Worm (Caenorhabditis elegans) whole organism, L4 larva: Measurements from ENCODE around the gene W06A7.4.
A peak's percentile ranks its signal among the peaks of the same experiment; 100 is the strongest.

Experiments used
- F10B5.3 ChIP-seq: sonication (generic microtip); optimal IDR thresholded peaks from 2 replicates; lab custom pipeline; 2016; ENCODE audit warnings: mild to moderate bottlenecking, missing genetic modification characterization, missing compliant biosample characterization
- T20F7.1 ChIP-seq: fragments of 200-800 bp; sonication (Bioruptor generic); optimal IDR thresholded peaks from 2 replicates; lab custom pipeline; 2018; ENCODE audit warnings: mild to moderate bottlenecking, missing genetic modification characterization, missing compliant biosample characterization
- T26A8.4 ChIP-seq: fragments of 200-800 bp; sonication (Bioruptor generic); IDR thresholded peaks from 2 replicates; pipeline ENCODE4 v1.3.6; 2022; ENCODE audit warnings: missing genetic modification characterization, missing compliant biosample characterization
- Y48G9A.11 ChIP-seq: fragments of 200-800 bp; sonication (Bioruptor generic); IDR thresholded peaks from 2 replicates; pipeline ENCODE4 v1.3.6; 2022; ENCODE audit warnings: missing genetic modification reagents, missing genetic modification characterization, missing compliant biosample characterization
- ZK337.2 ChIP-seq: fragments of 200-800 bp; sonication (Bioruptor generic); IDR thresholded peaks from 2 replicates; pipeline ENCODE4 v1.3.6; 2022; ENCODE audit warnings: missing genetic modification reagents, missing genetic modification characterization, missing compliant biosample characterization
- aha-1 ChIP-seq: fragments of 150-350 bp; peaks from one replicate; lab custom pipeline; 2014; ENCODE audit warnings: missing biosample characterization, missing genetic modification characterization
- aly-2 ChIP-seq: sonication (generic microtip); optimal IDR thresholded peaks from 2 replicates; lab custom pipeline; 2018; ENCODE audit warnings: missing biosample characterization, missing genetic modification characterization
- ama-1 ChIP-seq: fragments of 150-350 bp; optimal IDR thresholded peaks from 2 replicates; lab custom pipeline; 2014; ENCODE audit warnings: inconsistent platforms, mixed read lengths
- arid-1 ChIP-seq: fragments of 200-800 bp; sonication (Bioruptor generic); conservative IDR thresholded peaks from 2 replicates; pipeline ENCODE4 v1.3.6; 2022; ENCODE audit warnings: missing genetic modification reagents, missing genetic modification characterization, missing compliant biosample characterization
- ceh-20 ChIP-seq: fragments of 200-800 bp; sonication (Bioruptor generic); IDR thresholded peaks from 2 replicates; pipeline ENCODE4 v1.3.6; 2022; ENCODE audit warnings: missing genetic modification reagents, missing genetic modification characterization, missing compliant biosample characterization
- ceh-28 ChIP-seq: fragments of 150-350 bp; optimal IDR thresholded peaks from 2 replicates; lab custom pipeline; 2014; ENCODE audit warnings: missing biosample characterization, missing genetic modification reagents, missing genetic modification characterization
- ceh-82 ChIP-seq: sonication (generic microtip); optimal IDR thresholded peaks from 2 replicates; lab custom pipeline; 2017; ENCODE audit warnings: missing biosample characterization, missing genetic modification characterization
- ctbp-1 ChIP-seq: fragments of 200-800 bp; sonication (Bioruptor generic); IDR thresholded peaks from 2 replicates; pipeline ENCODE4 v1.3.6; 2022; ENCODE audit warnings: missing genetic modification reagents, missing genetic modification characterization, missing compliant biosample characterization
- daf-16 ChIP-seq, 3 experiments: sonication (generic microtip); optimal IDR thresholded peaks; 2 replicates each; lab custom pipeline; 2016 to 2017; ENCODE audit warnings: missing genetic modification characterization in 3 of 3, missing genetic modification reagents in 3 of 3, mild to moderate bottlenecking in 2 of 3, missing compliant biosample characterization in 2 of 3, missing biosample characterization in 1 of 3, moderate library complexity in 1 of 3
- daf-19 ChIP-seq: fragments of 200-800 bp; sonication (Bioruptor generic); conservative IDR thresholded peaks from 2 replicates; pipeline ENCODE4 v1.3.6; 2022; ENCODE audit warnings: missing genetic modification characterization, missing compliant biosample characterization
- dmd-8 ChIP-seq: fragments of 200-800 bp; sonication (Bioruptor generic); IDR thresholded peaks from 2 replicates; pipeline ENCODE4 v1.3.6; 2022; ENCODE audit warnings: missing genetic modification characterization, missing compliant biosample characterization
- dve-1 ChIP-seq: sonication (generic microtip); optimal IDR thresholded peaks from 2 replicates; lab custom pipeline; 2017; ENCODE audit warnings: antibody characterized with exemption, mild to moderate bottlenecking, missing genetic modification characterization, missing compliant biosample characterization; ENCODE audit not compliant: insufficient read depth
- egl-27 ChIP-seq: sonication (generic microtip); optimal IDR thresholded peaks from 3 replicates; lab custom pipeline; 2017; ENCODE audit warnings: missing biosample characterization, missing genetic modification reagents, missing genetic modification characterization
- egl-43 ChIP-seq: fragments of 200-800 bp; sonication (Bioruptor generic); IDR thresholded peaks from 2 replicates; pipeline ENCODE4 v1.3.6; 2022; ENCODE audit warnings: missing genetic modification reagents, missing genetic modification characterization, missing compliant biosample characterization
- fkh-10 ChIP-seq: fragments of 150-350 bp; optimal IDR thresholded peaks from 2 replicates; lab custom pipeline; 2014; ENCODE audit warnings: missing biosample characterization, missing genetic modification reagents, missing genetic modification characterization
- gei-8 ChIP-seq: fragments of 200-800 bp; sonication (Bioruptor generic); optimal IDR thresholded peaks from 2 replicates; lab custom pipeline; 2018; ENCODE audit warnings: mild to moderate bottlenecking, missing genetic modification characterization, missing compliant biosample characterization
- hif-1 ChIP-seq, 2 experiments: sonication (generic microtip); optimal IDR thresholded peaks; 2 replicates each; lab custom pipeline; 2016 to 2017; ENCODE audit warnings: missing compliant biosample characterization in 2 of 2, missing genetic modification characterization in 2 of 2, missing genetic modification reagents in 2 of 2, missing genotype in 2 of 2, mild to moderate bottlenecking in 1 of 2
- lin-13 ChIP-seq: fragments of 150-350 bp; optimal IDR thresholded peaks from 2 replicates; lab custom pipeline; 2014; ENCODE audit warnings: missing biosample characterization, missing genetic modification reagents, missing genetic modification characterization
- lin-29 ChIP-seq: fragments of 200-800 bp; sonication (Bioruptor generic); IDR thresholded peaks from 2 replicates; pipeline ENCODE4 v1.3.6; 2022; ENCODE audit warnings: missing genetic modification reagents, missing genetic modification characterization, missing compliant biosample characterization
- lin-38 ChIP-seq: fragments of 200-800 bp; sonication (Bioruptor generic); IDR thresholded peaks from 2 replicates; pipeline ENCODE4 v1.3.6; 2022; ENCODE audit warnings: missing genetic modification reagents, missing genetic modification characterization, missing compliant biosample characterization
- lin-39 ChIP-seq: fragments of 150-350 bp; optimal IDR thresholded peaks from 2 replicates; lab custom pipeline; 2014; ENCODE audit warnings: missing biosample characterization, missing genetic modification reagents, missing genetic modification characterization
- mdl-1 ChIP-seq, 2 experiments: fragments of 150-350 bp in 1 of 2; sonication (generic microtip) in 1 of 2; optimal IDR thresholded peaks; 2 replicates each; lab custom pipeline; 2014 to 2017; ENCODE audit warnings: missing biosample characterization in 2 of 2, missing genetic modification characterization in 2 of 2
- mdt-29 ChIP-seq: fragments of 200-800 bp; sonication (Bioruptor generic); IDR thresholded peaks from 2 replicates; pipeline ENCODE4 v1.3.6; 2022; ENCODE audit warnings: missing genetic modification reagents, missing genetic modification characterization, missing compliant biosample characterization
- mep-1 ChIP-seq: fragments of 150-350 bp; sonication (generic microtip); optimal IDR thresholded peaks from 3 replicates; lab custom pipeline; 2014; ENCODE audit warnings: missing biosample characterization, missing genetic modification characterization
- mes-2 ChIP-seq: sonication (generic microtip); optimal IDR thresholded peaks from 2 replicates; lab custom pipeline; 2016; ENCODE audit warnings: missing genotype, mild to moderate bottlenecking, missing genetic modification characterization, missing compliant biosample characterization; ENCODE audit not compliant: poor library complexity, severe bottlenecking
- mxl-2 ChIP-seq: fragments of 200-800 bp; sonication (Bioruptor generic); conservative IDR thresholded peaks from 2 replicates; pipeline ENCODE4 v1.3.6; 2022; ENCODE audit warnings: missing genetic modification reagents, missing genetic modification characterization, missing compliant biosample characterization
- nhr-102 ChIP-seq: sonication (generic microtip); optimal IDR thresholded peaks from 2 replicates; lab custom pipeline; 2016; ENCODE audit warnings: mild to moderate bottlenecking, missing genetic modification characterization, moderate library complexity, missing compliant biosample characterization
- nhr-11 ChIP-seq: fragments of 150-350 bp; optimal IDR thresholded peaks from 2 replicates; lab custom pipeline; 2014; ENCODE audit warnings: missing biosample characterization, missing genetic modification characterization
- nhr-237 ChIP-seq: sonication (generic microtip); optimal IDR thresholded peaks from 2 replicates; lab custom pipeline; 2017; ENCODE audit warnings: missing biosample characterization, missing genetic modification characterization
- nhr-28 ChIP-seq: fragments of 150-350 bp; optimal IDR thresholded peaks from 2 replicates; lab custom pipeline; 2014; ENCODE audit warnings: missing biosample characterization, missing genetic modification characterization
- nhr-41 ChIP-seq: fragments of 200-800 bp; sonication (Bioruptor generic); IDR thresholded peaks from 2 replicates; pipeline ENCODE4 v1.3.6; 2022; ENCODE audit warnings: missing genetic modification reagents, missing genetic modification characterization, missing compliant biosample characterization
- nhr-42 ChIP-seq: fragments of 200-800 bp; sonication (Bioruptor generic); IDR thresholded peaks from 2 replicates; pipeline ENCODE4 v1.3.6; 2022; ENCODE audit warnings: missing genetic modification characterization, missing compliant biosample characterization
- nhr-48 ChIP-seq: sonication (generic microtip); optimal IDR thresholded peaks from 2 replicates; lab custom pipeline; 2016; ENCODE audit warnings: mild to moderate bottlenecking, missing genetic modification characterization, missing compliant biosample characterization
- nhr-6 ChIP-seq: fragments of 150-350 bp; optimal IDR thresholded peaks from 2 replicates; lab custom pipeline; 2014; ENCODE audit warnings: missing biosample characterization, missing genetic modification characterization
- nhr-76 ChIP-seq: fragments of 150-350 bp; optimal IDR thresholded peaks from 2 replicates; lab custom pipeline; 2014; ENCODE audit warnings: missing biosample characterization, missing genetic modification characterization
- nhr-77 ChIP-seq: fragments of 150-350 bp; optimal IDR thresholded peaks from 2 replicates; lab custom pipeline; 2014; ENCODE audit warnings: missing biosample characterization, missing genetic modification characterization
- pha-4 ChIP-seq, 2 experiments: fragments of 150-350 bp in 1 of 2; fragments of 200-800 bp in 1 of 2; sonication (Bioruptor generic) in 1 of 2; IDR thresholded peaks in 1 of 2; optimal IDR thresholded peaks in 1 of 2; 2 replicates each; pipeline versions ENCODE4 v1.3.6 to Lab custom; 2014 to 2022; ENCODE audit warnings: missing genetic modification characterization in 2 of 2, missing genetic modification reagents in 2 of 2, missing biosample characterization in 1 of 2, missing compliant biosample characterization in 1 of 2
- rbr-2 ChIP-seq: sonication (generic microtip); optimal IDR thresholded peaks from 2 replicates; lab custom pipeline; 2016; ENCODE audit warnings: missing genotype, missing genetic modification characterization, missing compliant biosample characterization
- set-16 ChIP-seq: fragments of 200-800 bp; sonication (Bioruptor generic); IDR thresholded peaks from 2 replicates; pipeline ENCODE4 v1.3.6; 2022; ENCODE audit warnings: missing genetic modification reagents, missing genetic modification characterization, missing compliant biosample characterization
- spr-1 ChIP-seq: sonication (generic microtip); optimal IDR thresholded peaks from 2 replicates; lab custom pipeline; 2016; ENCODE audit warnings: mild to moderate bottlenecking, missing genetic modification characterization, missing compliant biosample characterization
- tra-1 ChIP-seq: fragments of 200-800 bp; sonication (Bioruptor generic); IDR thresholded peaks from 2 replicates; pipeline ENCODE4 v1.3.6; 2022; ENCODE audit warnings: missing genetic modification reagents, missing genetic modification characterization, missing compliant biosample characterization
- zfp-3 ChIP-seq: fragments of 200-800 bp; sonication (Bioruptor generic); conservative IDR thresholded peaks from 2 replicates; pipeline ENCODE4 v1.3.6; 2022; ENCODE audit warnings: missing genetic modification reagents, missing genetic modification characterization, missing compliant biosample characterization

W06A7.4 gene

ce11 chrV:14848510-14849206 lies 24.4 kb downstream of the W06A7.4 start (continued):
- TF ChIP-seq rbr-2 (peak; percentile 24), arid-1 (no peak), T20F7.1 (GFP tag; lab: Kevin White, UChicago) (peak; percentile 69), nhr-102 (peak; percentile 51)

ce11 chrV:14849628-14850027 lies 25.4 kb downstream of the W06A7.4 start:
- TF ChIP-seq nhr-102 (peak; percentile 52), gei-8 (no peak), egl-43 (0 out of 2 replicates have a peak, but pooled peaks have one; percentile 33), mdl-1 (tag; optimal IDR thresholded peaks at IDR 0.05; lab: Kevin White, UChicago) (peak; percentile 71 to 96), F10B5.3 (tag; lab: Kevin White, UChicago) (no peak), pha-4 (GFP tag; IDR thresholded peaks at IDR 0.05; lab: Robert Waterston, UW) (no peak), pha-4 (tag; optimal IDR thresholded peaks at IDR 0.05; lab: Kevin White, UChicago) (peak; percentile 67), nhr-77 (tag; lab: Kevin White, UChicago) (peak; percentile 74), set-16 (GFP tag; lab: Robert Waterston, UW) (peak; percentile 11; the same call in 1 of the 2 replicates), ctbp-1 (GFP tag; lab: Robert Waterston, UW) (peak; percentile 68), ZK337.2 (no peak), daf-16 (GFP tag; optimal IDR thresholded peaks at IDR 0.05; lab: Kevin White, UChicago) (no peak), daf-16 (tag; optimal IDR thresholded peaks at IDR 0.05; lab: Kevin White, UChicago) (peak; percentile 74), nhr-6 (peak; percentile 24), ceh-20 (GFP tag; lab: Robert Waterston, UW) (peak; percentile 82), zfp-3 (GFP tag; lab: Robert Waterston, UW) (peak; percentile 55; the same call in 1 of the 2 replicates), daf-19 (GFP tag; lab: Robert Waterston, UW) (no peak), ama-1 (peak; percentile 69), dve-1 (tag; lab: Kevin White, UChicago) (peak; percentile 91), spr-1 (tag; lab: Kevin White, UChicago) (peak; percentile 44), nhr-11 (tag; lab: Kevin White, UChicago) (peak; percentile 65), lin-38 (GFP tag; lab: Robert Waterston, UW) (0 out of 2 replicates have a peak, but pooled peaks have one; percentile 18), T26A8.4 (GFP tag; lab: Robert Waterston, UW) (peak; percentile 33; the same call in 1 of the 2 replicates), mxl-2 (GFP tag; lab: Robert Waterston, UW) (0 out of 2 replicates have a peak, but pooled peaks have one; percentile 34), Y48G9A.11 (GFP tag; lab: Robert Waterston, UW) (no peak), dmd-8 (GFP tag; lab: Robert Waterston, UW) (no peak), lin-29 (GFP tag; lab: Robert Waterston, UW) (no peak), hif-1 (tag; optimal IDR thresholded peaks at IDR 0.05; lab: Kevin White, UChicago) (peak in 1 of 2 experiments; percentile 61), lin-39 (no peak), mdt-29 (GFP tag; lab: Robert Waterston, UW) (no peak), egl-27 (tag; lab: Kevin White, UChicago) (no peak), fkh-10 (no peak), nhr-48 (tag; lab: Kevin White, UChicago) (peak; percentile 85), lin-13 (GFP tag; lab: Kevin White, UChicago) (peak; percentile 53), tra-1 (GFP tag; lab: Robert Waterston, UW) (peak; percentile 86), ceh-82 (tag; lab: Kevin White, UChicago) (no peak), aha-1 (tag; lab: Kevin White, UChicago) (peak; percentile 99), nhr-41 (GFP tag; lab: Robert Waterston, UW) (0 out of 2 replicates have a peak, but pooled peaks have one; percentile 12), nhr-42 (no peak), mep-1 (tag; lab: Kevin White, UChicago) (peak; percentile 83), nhr-237 (no peak), mes-2 (peak; percentile 45), nhr-28 (tag; lab: Kevin White, UChicago) (peak; percentile 96), nhr-76 (tag; lab: Kevin White, UChicago) (no peak), aly-2 (tag; lab: Kevin White, UChicago) (no peak), ceh-28 (tag; lab: Kevin White, UChicago) (no peak)
